Fruit fly (Drosophila melanogaster) whole organism, prepupa: ENCODE results near the gene Hk.

Experiments
- Blimp-1 ChIP-seq: fragments of 200-800 bp; sonication (Bioruptor generic); optimal IDR thresholded peaks from 3 replicates; lab custom pipeline; 2017; ENCODE audit warnings: missing biosample characterization, missing genetic modification characterization, mild to moderate bottlenecking, moderate library complexity, missing genetic modification reagents
- CG10631 ChIP-seq: fragments of 200-800 bp; sonication (Bioruptor generic); optimal IDR thresholded peaks from 2 replicates; lab custom pipeline; 2016; ENCODE audit warnings: missing biosample characterization, missing genetic modification characterization
- CG11762 ChIP-seq: fragments of 200-800 bp; sonication (Bioruptor generic); optimal IDR thresholded peaks from 3 replicates; lab custom pipeline; 2016; ENCODE audit warnings: missing biosample characterization, missing genetic modification characterization; ENCODE audit not compliant: insufficient read depth
- CG11902 ChIP-seq: fragments of 200-800 bp; sonication (Bioruptor generic); optimal IDR thresholded peaks from 3 replicates; lab custom pipeline; 2016; ENCODE audit warnings: missing biosample characterization, missing genetic modification characterization
- CG15336 ChIP-seq: fragments of 200-800 bp; sonication (Bioruptor generic); IDR thresholded peaks from 2 replicates; pipeline ENCODE4 v1.3.6; 2022; ENCODE audit warnings: missing biosample characterization, missing genetic modification characterization
- CG3032 ChIP-seq: fragments of 200-800 bp; optimal IDR thresholded peaks from 2 replicates; lab custom pipeline; 2019; ENCODE audit warnings: missing biosample characterization, mild to moderate bottlenecking, missing genetic modification characterization, moderate library complexity
- CG32006 ChIP-seq: fragments of 200-800 bp; sonication (Bioruptor generic); optimal IDR thresholded peaks from 3 replicates; lab custom pipeline; 2017; ENCODE audit warnings: missing biosample characterization, mild to moderate bottlenecking, missing genetic modification characterization
- CG34406 ChIP-seq: fragments of 200-800 bp; sonication (Bioruptor generic); optimal IDR thresholded peaks from 3 replicates; lab custom pipeline; 2016; ENCODE audit warnings: missing biosample characterization, missing genetic modification characterization
- CG4318 ChIP-seq: fragments of 200-800 bp; sonication (Bioruptor generic); optimal IDR thresholded peaks from 3 replicates; lab custom pipeline; 2017; ENCODE audit warnings: missing biosample characterization, mild to moderate bottlenecking, missing genetic modification characterization
- CG6792 ChIP-seq: fragments of 200-800 bp; sonication (Bioruptor generic); optimal IDR thresholded peaks from 3 replicates; lab custom pipeline; 2016; ENCODE audit warnings: missing biosample characterization, missing genetic modification characterization
- CG6808 ChIP-seq: fragments of 200-800 bp; sonication (Bioruptor generic); optimal IDR thresholded peaks from 3 replicates; lab custom pipeline; 2017; ENCODE audit warnings: missing biosample characterization, missing genetic modification characterization, mild to moderate bottlenecking, moderate library complexity, missing genetic modification reagents
- CG6854 ChIP-seq: fragments of 200-800 bp; sonication (Bioruptor generic); optimal IDR thresholded peaks from 2 replicates; lab custom pipeline; 2017; ENCODE audit warnings: missing biosample characterization, mild to moderate bottlenecking, missing genetic modification characterization
- CG8119 ChIP-seq: fragments of 200-800 bp; sonication (Bioruptor generic); IDR thresholded peaks from 3 replicates; pipeline ENCODE4 v1.3.6; 2022; ENCODE audit warnings: missing biosample characterization, missing genetic modification characterization
- CG8319 ChIP-seq: fragments of 200-800 bp; sonication (Bioruptor generic); optimal IDR thresholded peaks from 3 replicates; lab custom pipeline; 2016; ENCODE audit warnings: missing biosample characterization, missing genetic modification characterization
- CG8632 ChIP-seq: fragments of 200-800 bp; sonication (Bioruptor generic); optimal IDR thresholded peaks from 3 replicates; lab custom pipeline; 2016; ENCODE audit warnings: missing biosample characterization, missing genetic modification characterization
- CG9139 ChIP-seq: fragments of 200-800 bp; sonication (Bioruptor generic); optimal IDR thresholded peaks from 3 replicates; lab custom pipeline; 2017; ENCODE audit warnings: missing biosample characterization, mild to moderate bottlenecking, missing genetic modification characterization
- Eip75B ChIP-seq: fragments of 200-800 bp; sonication (Bioruptor generic); optimal IDR thresholded peaks from 3 replicates; lab custom pipeline; 2016; ENCODE audit warnings: missing biosample characterization, missing genetic modification characterization
- Eip78C ChIP-seq: fragments of 200-800 bp; sonication (Bioruptor generic); peaks from one replicate; lab custom pipeline; 2016; ENCODE audit warnings: missing biosample characterization, missing genetic modification characterization
- Ets21C ChIP-seq: fragments of 200-800 bp; sonication (Bioruptor generic); optimal IDR thresholded peaks from 3 replicates; lab custom pipeline; 2016; ENCODE audit warnings: missing biosample characterization, missing genetic modification characterization
- Hr38 ChIP-seq: sonication (Bioruptor generic); optimal IDR thresholded peaks from 2 replicates; lab custom pipeline; 2016; ENCODE audit warnings: missing biosample characterization, missing genetic modification characterization
- Hr39 ChIP-seq: fragments of 200-800 bp; sonication (Bioruptor generic); optimal IDR thresholded peaks from 2 replicates; lab custom pipeline; 2016; ENCODE audit warnings: missing biosample characterization, missing genetic modification characterization
- Lpt ChIP-seq: fragments of 200-800 bp; sonication (Bioruptor generic); optimal IDR thresholded peaks from 3 replicates; lab custom pipeline; 2016; ENCODE audit warnings: missing biosample characterization, missing genetic modification characterization
- Met ChIP-seq: fragments of 200-800 bp; sonication (Bioruptor generic); optimal IDR thresholded peaks from 3 replicates; lab custom pipeline; 2016; ENCODE audit warnings: missing biosample characterization, missing genetic modification characterization
- OdsH ChIP-seq: fragments of 200-800 bp; sonication (Bioruptor generic); optimal IDR thresholded peaks from 3 replicates; lab custom pipeline; 2016; ENCODE audit warnings: missing biosample characterization, missing genetic modification characterization
- Smox ChIP-seq: fragments of 200-800 bp; sonication (Bioruptor generic); optimal IDR thresholded peaks from 3 replicates; lab custom pipeline; 2016; ENCODE audit warnings: missing biosample characterization, missing genetic modification characterization
- Sox102F ChIP-seq: fragments of 200-800 bp; sonication (Bioruptor generic); optimal IDR thresholded peaks from 2 replicates; lab custom pipeline; 2016; ENCODE audit warnings: missing biosample characterization, mild to moderate bottlenecking, missing genetic modification characterization
- Sox14 ChIP-seq: fragments of 200-800 bp; sonication (Bioruptor generic); optimal IDR thresholded peaks from 3 replicates; lab custom pipeline; 2016; ENCODE audit warnings: missing biosample characterization, missing genetic modification characterization
- acj6 ChIP-seq: fragments of 200-800 bp; sonication (Bioruptor generic); optimal IDR thresholded peaks from 3 replicates; lab custom pipeline; 2016; ENCODE audit warnings: missing biosample characterization, missing genetic modification characterization
- cyc ChIP-seq: fragments of 200-800 bp; sonication (Bioruptor generic); optimal IDR thresholded peaks from 3 replicates; lab custom pipeline; 2016; ENCODE audit warnings: missing biosample characterization, missing genetic modification characterization
- dac ChIP-seq: fragments of 200-800 bp; sonication (Bioruptor generic); optimal IDR thresholded peaks from 2 replicates; lab custom pipeline; 2017; ENCODE audit warnings: missing biosample characterization, mild to moderate bottlenecking, missing genetic modification characterization
- esn ChIP-seq: fragments of 200-800 bp; sonication (Bioruptor generic); optimal IDR thresholded peaks from 2 replicates; lab custom pipeline; 2016; ENCODE audit warnings: missing biosample characterization, mild to moderate bottlenecking, missing genetic modification characterization, moderate library complexity
- fd85E ChIP-seq: fragments of 200-800 bp; sonication (Bioruptor generic); optimal IDR thresholded peaks from 3 replicates; lab custom pipeline; 2016; ENCODE audit warnings: missing biosample characterization, missing genetic modification characterization
- lz ChIP-seq: fragments of 200-800 bp; sonication (Bioruptor generic); optimal IDR thresholded peaks from 3 replicates; lab custom pipeline; 2016; ENCODE audit warnings: missing biosample characterization, missing genetic modification characterization
- net ChIP-seq: fragments of 200-800 bp; sonication (Bioruptor generic); optimal IDR thresholded peaks from 3 replicates; lab custom pipeline; 2016; ENCODE audit warnings: missing biosample characterization, missing genetic modification characterization
- pdm3 ChIP-seq: fragments of 200-800 bp; sonication (Bioruptor generic); optimal IDR thresholded peaks from 3 replicates; lab custom pipeline; 2016; ENCODE audit warnings: missing biosample characterization, missing genetic modification characterization
- salr ChIP-seq, 2 experiments: fragments of 200-800 bp; sonication (Bioruptor generic); optimal IDR thresholded peaks; 3 replicates each; lab custom pipeline; 2016 to 2018; ENCODE audit warnings: missing biosample characterization in 2 of 2, missing genetic modification characterization in 2 of 2, mild to moderate bottlenecking in 1 of 2
- spab ChIP-seq: fragments of 200-800 bp; sonication (Bioruptor generic); optimal IDR thresholded peaks from 2 replicates; lab custom pipeline; 2017; ENCODE audit warnings: missing biosample characterization, mild to moderate bottlenecking, missing genetic modification characterization, missing genetic modification reagents
- ss ChIP-seq, 2 experiments: fragments of 200-800 bp; sonication (Bioruptor generic); optimal IDR thresholded peaks; 2 replicates in 1 of 2; 3 replicates in 1 of 2; lab custom pipeline; 2017 to 2018; ENCODE audit warnings: mild to moderate bottlenecking in 2 of 2, missing biosample characterization in 2 of 2, missing genetic modification characterization in 2 of 2, moderate library complexity in 1 of 2
- svp ChIP-seq: fragments of 200-800 bp; sonication (Bioruptor generic); peaks from one replicate; lab custom pipeline; 2016; ENCODE audit warnings: missing biosample characterization, missing genetic modification characterization
- vri ChIP-seq: fragments of 200-800 bp; sonication (Bioruptor generic); optimal IDR thresholded peaks from 3 replicates; lab custom pipeline; 2016; ENCODE audit warnings: missing biosample characterization, mild to moderate bottlenecking, missing genetic modification characterization

Gene Hk

DNA sequence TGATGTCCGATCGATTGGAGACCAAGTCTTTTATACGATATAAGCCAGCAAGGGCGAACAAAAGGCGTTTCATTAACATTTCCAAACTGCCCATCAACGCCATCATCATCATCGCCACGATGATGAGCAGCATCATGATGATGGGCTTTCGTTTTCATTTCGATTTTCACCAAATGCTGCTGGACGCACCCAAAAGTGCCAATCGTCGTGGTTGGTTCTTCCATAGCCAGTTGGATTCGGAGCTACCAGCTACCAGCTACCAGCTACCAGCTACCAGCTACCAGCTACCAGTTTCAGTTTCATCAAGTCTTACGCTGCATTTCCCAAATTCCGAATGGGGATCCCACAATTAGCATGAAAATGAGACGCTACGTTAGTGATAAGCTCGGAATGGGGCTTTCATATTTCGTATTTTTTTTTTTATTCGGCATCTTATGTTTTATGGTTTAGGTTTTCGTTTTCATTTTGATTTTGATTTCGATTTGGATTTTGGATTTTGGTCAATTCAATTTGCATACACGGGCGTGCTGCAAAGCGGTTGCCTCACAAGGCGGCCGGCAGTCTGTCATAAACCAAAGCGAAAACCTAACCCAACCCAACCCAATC, 46.5 kb downstream of the Hk start, which contains the start of gene CG2962:
TSS of gene CG2962 (minus strand) at position 9 of the 606 bp plus-strand sequence.
- TF ChIP-seq CG15336 (GFP tag; lab: Robert Waterston, UW) = no peak
- no peak for TF ChIP-seq CG32006 (GFP tag; lab: Kevin White, UChicago)
- TF ChIP-seq CG34406 (GFP tag; lab: Kevin White, UChicago) = no peak
- TF ChIP-seq spab = no peak
- peak; percentile 13 for TF ChIP-seq Blimp-1 (GFP tag; lab: Kevin White, UChicago)
- TF ChIP-seq CG11762 (GFP tag; lab: Kevin White, UChicago) = no peak
- TF ChIP-seq Lpt = no peak
- no peak for TF ChIP-seq Eip78C (GFP tag; lab: Kevin White, UChicago)

DNA sequence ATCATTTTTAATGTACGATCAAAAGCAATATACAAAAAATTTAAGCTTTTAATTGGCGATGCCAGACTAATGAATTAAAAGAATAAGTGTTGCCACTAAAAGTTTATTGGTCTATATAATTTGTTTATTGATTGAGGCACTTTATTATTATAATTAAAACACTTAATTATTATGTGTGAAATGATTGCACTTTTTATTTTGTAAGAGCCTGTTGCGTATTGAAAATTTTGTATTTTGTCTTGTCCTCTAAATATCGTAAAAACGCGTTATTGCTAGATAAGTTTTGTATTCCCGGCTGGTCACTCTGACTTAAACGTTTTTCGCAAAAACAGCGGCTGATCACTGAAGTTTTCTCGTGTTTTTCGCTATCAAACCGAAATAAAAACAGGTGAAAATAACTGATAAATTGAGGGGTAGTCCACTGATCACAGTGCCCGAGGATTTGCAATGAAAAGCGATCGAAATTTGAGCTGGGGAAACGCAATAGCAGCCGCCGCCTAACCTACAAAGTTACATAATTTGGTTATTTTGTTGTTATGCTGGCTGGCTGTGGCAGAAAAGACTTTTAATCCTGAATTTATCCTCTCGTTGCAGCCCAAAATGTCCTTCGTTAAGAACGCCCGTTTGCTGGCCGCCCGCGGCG, 50.5 kb downstream of the Hk start, which contains the start of gene ATPsyndelta:
TSS of gene ATPsyndelta (plus strand) at position 284 of the 643 bp plus-strand sequence.
- TF ChIP-seq vri (GFP tag; lab: Kevin White, UChicago) = peak; percentile 52
- TF ChIP-seq Eip78C (GFP tag; lab: Kevin White, UChicago) = peak; percentile 34
- no peak for TF ChIP-seq CG15336 (GFP tag; lab: Robert Waterston, UW)
- TF ChIP-seq, all 60 proteins: peak for 2

DNA sequence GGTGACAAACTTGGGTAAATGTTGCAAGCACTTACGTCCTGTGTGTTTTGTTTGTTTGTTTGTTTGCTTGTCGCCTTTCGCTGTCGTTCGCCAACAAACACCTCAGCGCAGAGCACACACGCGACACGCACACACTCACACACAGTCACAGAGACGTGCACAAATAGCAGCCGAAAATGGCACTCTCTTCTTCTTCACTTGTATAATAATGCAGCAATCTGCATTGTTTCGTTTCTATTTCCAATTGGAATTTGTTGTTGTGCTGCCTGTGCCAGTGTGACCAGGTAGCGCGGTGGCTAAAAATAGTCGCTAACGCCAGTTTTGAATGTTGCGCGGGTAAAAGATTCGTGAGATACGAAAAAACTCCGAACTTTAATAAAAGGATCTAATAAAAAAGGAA, 51.2 kb downstream of the Hk start, which contains the start of gene Ypel:
TSS of gene Ypel (minus strand) at position 257 of the 400 bp plus-strand sequence.
- TF ChIP-seq CG4318 (no peak), vri (GFP tag; lab: Kevin White, UChicago) (peak; percentile 29), Hr39 (GFP tag; lab: Kevin White, UChicago) (no peak), Eip75B (GFP tag; lab: Kevin White, UChicago) (no peak), ss (GFP tag; optimal IDR thresholded peaks at IDR 0.05; lab: Kevin White, UChicago) (no peak), CG8119 (GFP tag; lab: Robert Waterston, UW) (peak; percentile 19; the same call in 1 of the 3 replicates), fd85E (GFP tag; lab: Kevin White, UChicago) (no peak), dac (no peak), acj6 (GFP tag; lab: Kevin White, UChicago) (no peak), cyc (GFP tag; lab: Kevin White, UChicago) (no peak), net (GFP tag; lab: Kevin White, UChicago) (no peak), Eip78C (GFP tag; lab: Kevin White, UChicago) (peak; percentile 40)

DNA sequence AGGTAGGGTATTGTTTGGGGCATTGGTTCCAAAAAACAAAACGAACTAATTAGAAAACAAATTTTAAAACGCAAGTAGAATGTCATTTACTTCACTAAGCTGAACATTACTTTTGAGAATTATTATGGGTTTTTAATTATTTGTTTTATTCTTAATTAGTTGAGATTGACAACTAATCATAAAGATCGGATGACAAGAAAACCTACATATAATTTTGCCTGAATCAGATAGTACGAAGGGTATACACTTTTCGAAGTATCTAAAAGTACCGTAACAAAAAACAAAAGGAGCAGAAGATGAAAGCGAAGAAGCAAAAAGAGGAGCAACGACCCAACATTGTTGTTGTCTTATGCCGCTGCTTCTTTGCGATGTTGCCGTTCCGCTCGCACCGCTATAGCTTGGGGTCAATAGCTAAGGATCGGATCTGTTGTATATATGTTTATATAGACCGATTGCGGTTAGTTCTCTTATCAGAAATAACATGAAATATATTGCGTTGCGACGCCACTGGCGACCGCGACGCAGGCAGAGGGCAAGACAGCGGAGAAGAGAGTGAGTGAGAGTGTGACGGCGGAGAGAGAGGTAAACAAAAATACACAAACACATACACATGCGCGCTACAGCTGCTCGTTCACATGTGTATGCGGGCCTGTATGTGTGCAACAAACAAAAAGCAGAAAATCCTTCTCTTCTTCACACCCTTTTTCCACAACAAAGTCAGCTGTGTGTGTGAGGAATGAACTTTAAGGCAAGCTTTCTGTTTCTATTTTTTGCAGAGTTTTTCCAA, 52.0 kb downstream of the Hk start:
- TF ChIP-seq Sox102F (GFP tag; lab: Kevin White, UChicago) (peak; percentile 85), CG10631 (GFP tag; lab: Kevin White, UChicago) (peak; percentile 75), Eip75B (GFP tag; lab: Kevin White, UChicago) (peak; percentile 75), esn (GFP tag; lab: Kevin White, UChicago) (peak; percentile 92), Hr38 (GFP tag; lab: Kevin White, UChicago) (no peak), net (GFP tag; lab: Kevin White, UChicago) (peak; percentile 80), Ets21C (peak; percentile 85), pdm3 (peak; percentile 91), Smox (GFP tag; lab: Kevin White, UChicago) (peak; percentile 88), Blimp-1 (GFP tag; lab: Kevin White, UChicago) (peak; percentile 65), OdsH (GFP tag; lab: Kevin White, UChicago) (peak; percentile 84), lz (GFP tag; lab: Kevin White, UChicago) (peak; percentile 91), Met (GFP tag; lab: Kevin White, UChicago) (peak; percentile 92), CG3032 (peak; percentile 68), CG6792 (peak; percentile 71), CG8319 (GFP tag; lab: Kevin White, UChicago) (peak; percentile 61), vri (GFP tag; lab: Kevin White, UChicago) (peak; percentile 28), CG15336 (GFP tag; lab: Robert Waterston, UW) (peak; percentile 83), CG11902 (GFP tag; lab: Kevin White, UChicago) (peak; percentile 68), Sox14 (peak; percentile 89), salr (GFP tag; optimal IDR thresholded peaks at IDR 0.05; lab: Kevin White, UChicago) (peak in 1 of 2 experiments; percentile 86), CG6808 (GFP tag; lab: Kevin White, UChicago) (peak; percentile 34), svp (GFP tag; lab: Kevin White, UChicago) (peak; percentile 95), cyc (GFP tag; lab: Kevin White, UChicago) (peak; percentile 83), CG6854 (GFP tag; lab: Kevin White, UChicago) (peak; percentile 64), CG9139 (GFP tag; lab: Kevin White, UChicago) (peak; percentile 30), CG8632 (peak; percentile 66), dac (peak; percentile 61), Hr39 (GFP tag; lab: Kevin White, UChicago) (peak; percentile 89)
